Fruit fly (Drosophila melanogaster): ENCODE measurements around the gene Nep7.

DNA sequence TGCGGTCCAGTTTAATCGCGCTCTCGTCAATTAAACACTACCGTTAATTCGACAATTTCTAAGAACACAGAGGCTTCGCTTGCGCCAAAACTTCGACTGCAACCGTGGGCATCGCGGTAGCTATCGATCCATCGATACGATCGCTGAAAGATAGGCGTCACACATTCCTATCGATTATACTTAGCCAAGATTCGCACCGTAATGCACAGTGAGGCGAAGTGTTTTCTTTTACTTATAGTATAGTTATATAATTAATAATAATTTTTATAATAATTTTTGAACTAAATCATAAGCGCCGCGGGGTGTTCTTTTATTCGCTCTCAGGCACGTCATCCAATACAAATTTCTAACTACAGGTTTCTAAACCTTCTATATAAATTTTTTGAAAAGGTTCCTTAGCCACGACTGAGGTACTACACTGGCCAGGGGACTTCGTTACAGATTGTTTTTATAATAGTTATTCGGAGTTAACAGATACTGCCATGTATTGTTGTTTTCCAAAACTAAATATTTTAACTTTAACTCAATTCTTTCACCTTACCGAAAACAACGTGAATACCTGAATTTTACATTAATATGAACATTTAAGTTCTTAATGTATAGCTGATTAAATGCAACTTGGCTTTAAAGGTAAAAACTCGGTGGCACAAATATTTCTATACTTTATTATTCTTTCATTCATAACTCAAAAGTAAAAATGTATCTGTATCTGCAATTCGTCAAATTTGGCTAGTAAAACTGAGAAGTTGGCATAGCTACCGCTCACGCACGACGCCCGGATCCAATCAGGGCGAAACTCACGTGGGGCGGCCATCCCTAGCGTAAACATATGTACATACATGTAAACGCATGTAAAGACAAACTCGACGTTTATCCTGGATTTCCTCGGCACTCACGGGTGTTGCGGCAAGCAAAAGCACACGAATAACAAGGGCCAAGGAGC is 16.7 kb upstream of the Nep7 start, which contains the start of the genes NSD and BOD1:
- TF ChIP-seq psq (optimal IDR thresholded peaks at IDR 0.05) (no peak), CG8478 (optimal IDR thresholded peaks at IDR 0.05) (no peak), EcR (GFP tag; optimal IDR thresholded peaks at IDR 0.05) (no peak)

Measured in whole organism.